Fruit fly (Drosophila melanogaster): ENCODE data around the gene MICU1.

Gene MICU1

dm6 chr2L:7154861-7155594 is 27.0 kb upstream of the MICU1 start (continued):
- TF ChIP-seq sna (GFP tag; IDR thresholded peaks at IDR 0.05; ENCODE audit: partially characterized antibody) (no peak), CG14965 (GFP tag; optimal IDR thresholded peaks at IDR 0.05; ENCODE audit: borderline replicate concordance) (no peak), CG3065 (GFP tag; optimal IDR thresholded peaks at IDR 0.05) (no peak), ftz-f1 (GFP tag; optimal IDR thresholded peaks at IDR 0.05) (no peak), CG17361 (GFP tag; IDR thresholded peaks at IDR 0.05) (no peak), CG4328 (GFP tag; optimal IDR thresholded peaks at IDR 0.05) (no peak), CG12104 (GFP tag; optimal IDR thresholded peaks at IDR 0.05) (no peak), CG10147 (GFP tag; optimal IDR thresholded peaks at IDR 0.05) (no peak), lola (GFP tag; optimal IDR thresholded peaks at IDR 0.05) (peak in 1 of 3 experiments; percentile 6), Vsx1 (GFP tag; optimal IDR thresholded peaks at IDR 0.05) (no peak), lmd (GFP tag; IDR thresholded peaks at IDR 0.05) (peak; percentile 9; the same call in 1 of the 2 replicates), vvl (GFP tag; IDR thresholded peaks at IDR 0.05) (no peak; the same call in 1 of the 2 replicates), NfI (GFP tag; optimal IDR thresholded peaks at IDR 0.05) (peak; percentile 37), Oaz (GFP tag; IDR thresholded peaks at IDR 0.05) (no peak), chif (GFP tag; optimal IDR thresholded peaks at IDR 0.05) (peak; percentile 46 to 49), Ptx1 (GFP tag; IDR thresholded peaks at IDR 0.05) (peak; percentile 67), CG6791 (GFP tag; IDR thresholded peaks at IDR 0.05; ENCODE audit: partially characterized antibody) (no peak), CG11695 (GFP tag; IDR thresholded peaks at IDR 0.05) (0 out of 3 replicates have a peak, but pooled peaks have one; percentile 20), CG6175 (GFP tag; IDR thresholded peaks at IDR 0.05) (no peak), NFAT (GFP tag; IDR thresholded peaks at IDR 0.05) (no peak), CG7271 (tag; optimal IDR thresholded peaks at IDR 0.05) (no peak), CG11696 (GFP tag; IDR thresholded peaks at IDR 0.05) (no peak), vnd (GFP tag; IDR thresholded peaks at IDR 0.05; ENCODE audit: partially characterized antibody) (no peak), Rfx (GFP tag; IDR thresholded peaks at IDR 0.05) (peak; percentile 46), abd-A (tag; optimal IDR thresholded peaks at IDR 0.05) (no peak), CG16779 (GFP tag; IDR thresholded peaks at IDR 0.05) (no peak), Pdp1 (GFP tag; optimal IDR thresholded peaks at IDR 0.05) (peak; percentile 26 to 46), hbn (GFP tag; IDR thresholded peaks at IDR 0.05; ENCODE audit: partially characterized antibody) (no peak), CG18262 (tag; optimal IDR thresholded peaks at IDR 0.05) (peak; percentile 31), tll (GFP tag; optimal IDR thresholded peaks at IDR 0.05) (no peak), E2f1 (GFP tag; IDR thresholded peaks at IDR 0.05) (no peak), Nf-YC (tag; optimal IDR thresholded peaks at IDR 0.05) (no peak), gro (GFP tag; optimal IDR thresholded peaks at IDR 0.05) (no peak), CG7556 (GFP tag; optimal IDR thresholded peaks at IDR 0.05) (no peak), gt (GFP tag; IDR thresholded peaks at IDR 0.05) (no peak), klu (GFP tag; IDR thresholded peaks at IDR 0.05) (no peak), tx (GFP tag; optimal IDR thresholded peaks at IDR 0.05) (no peak), insv (GFP tag; optimal IDR thresholded peaks at IDR 0.05) (no peak), Bgb (GFP tag; IDR thresholded peaks at IDR 0.05; ENCODE audit: partially characterized antibody) (no peak), da (GFP tag; optimal IDR thresholded peaks at IDR 0.05) (no peak), pros (GFP tag; optimal IDR thresholded peaks at IDR 0.05) (no peak), grau (tag; optimal IDR thresholded peaks at IDR 0.05) (peak; percentile 20), CG8478 (optimal IDR thresholded peaks at IDR 0.05) (no peak), zen2 (GFP tag; IDR thresholded peaks at IDR 0.05; ENCODE audit: partially characterized antibody) (no peak), CG10565 (GFP tag; optimal IDR thresholded peaks at IDR 0.05) (no peak), Lpt (GFP tag; optimal IDR thresholded peaks at IDR 0.05) (no peak), ab (GFP tag; optimal IDR thresholded peaks at IDR 0.05) (no peak), Ada2b (GFP tag; IDR thresholded peaks at IDR 0.05) (peak; percentile 54; the same call in 1 of the 2 replicates), CG32767 (GFP tag; IDR thresholded peaks at IDR 0.05) (no peak), Ets97D (GFP tag; optimal IDR thresholded peaks at IDR 0.05) (no peak)
